Fruit fly (Drosophila melanogaster) whole organism, embryonic: ENCODE results near the gene vas.

Source experiments
- Atf3 ChIP-seq: fragments of 200-800 bp; sonication (Bioruptor generic); optimal IDR thresholded peaks from 3 replicates; lab custom pipeline; 2016; ENCODE audit warnings: missing biosample characterization, missing genetic modification characterization
- BEAF-32 ChIP-seq: fragments of 200-800 bp; sonication (Bioruptor generic); optimal IDR thresholded peaks from 3 replicates; lab custom pipeline; 2017; ENCODE audit warnings: missing biosample characterization, missing genetic modification characterization, mild to moderate bottlenecking, moderate library complexity, missing genetic modification reagents
- CG10321 ChIP-seq: fragments of 200-800 bp; sonication (Bioruptor generic); IDR thresholded peaks from 2 replicates; pipeline ENCODE4 v1.3.6; 2022; ENCODE audit warnings: missing biosample characterization, missing genetic modification characterization
- CG10366 ChIP-seq: fragments of 200-800 bp; sonication (Bioruptor generic); IDR thresholded peaks from 2 replicates; pipeline ENCODE4 v1.3.6; 2022; ENCODE audit warnings: missing biosample characterization, missing genetic modification characterization
- CG11560 ChIP-seq: fragments of 200-800 bp; sonication (Bioruptor generic); IDR thresholded peaks from 3 replicates; pipeline ENCODE4 v1.3.6; 2022; ENCODE audit warnings: missing biosample characterization, missing genetic modification characterization
- CG15269 ChIP-seq: fragments of 200-800 bp; sonication (Bioruptor generic); optimal IDR thresholded peaks from 2 replicates; lab custom pipeline; 2018; ENCODE audit warnings: missing biosample characterization, mild to moderate bottlenecking, missing genetic modification characterization, moderate library complexity
- CG1647 ChIP-seq: fragments of 200-800 bp; sonication (Bioruptor generic); optimal IDR thresholded peaks from 3 replicates; lab custom pipeline; 2016; ENCODE audit warnings: missing biosample characterization, missing genetic modification characterization
- CG17612 ChIP-seq: fragments of 200-800 bp; sonication (Bioruptor generic); IDR thresholded peaks from 2 replicates; pipeline ENCODE4 v1.3.6; 2022; ENCODE audit warnings: missing biosample characterization, missing genetic modification characterization
- CG17802 ChIP-seq: fragments of 200-800 bp; sonication (Bioruptor generic); optimal IDR thresholded peaks from 2 replicates; lab custom pipeline; 2018; ENCODE audit warnings: missing biosample characterization, mild to moderate bottlenecking, missing genetic modification characterization, moderate library complexity
- CG2129 ChIP-seq: fragments of 200-800 bp; sonication (Bioruptor generic); IDR thresholded peaks from 2 replicates; pipeline ENCODE4 v1.3.6; 2022; ENCODE audit warnings: missing biosample characterization, missing genetic modification characterization; ENCODE audit not compliant: partially characterized antibody
- CG2678 ChIP-seq: fragments of 200-800 bp; sonication (Bioruptor generic); optimal IDR thresholded peaks from 3 replicates; lab custom pipeline; 2019; ENCODE audit warnings: missing biosample characterization, mild to moderate bottlenecking, missing genetic modification characterization, moderate library complexity
- CG30403 ChIP-seq: fragments of 200-800 bp; sonication (Bioruptor generic); optimal IDR thresholded peaks from 3 replicates; lab custom pipeline; 2016; ENCODE audit warnings: missing biosample characterization, missing genetic modification characterization
- CG33557 ChIP-seq: fragments of 200-800 bp; sonication (Bioruptor generic); optimal IDR thresholded peaks from 2 replicates; lab custom pipeline; 2019; ENCODE audit warnings: missing biosample characterization, mild to moderate bottlenecking, missing genetic modification characterization, moderate library complexity
- CG4360 ChIP-seq: fragments of 200-800 bp; sonication (Bioruptor generic); IDR thresholded peaks from 2 replicates; pipeline ENCODE4 v1.3.6; 2022; ENCODE audit warnings: missing biosample characterization, missing genetic modification characterization
- CG4707 ChIP-seq: fragments of 200-800 bp; sonication (Bioruptor generic); optimal IDR thresholded peaks from 2 replicates; lab custom pipeline; 2018; ENCODE audit warnings: missing biosample characterization, mild to moderate bottlenecking, missing genetic modification characterization, moderate library complexity
- CG6654 ChIP-seq: fragments of 200-800 bp; sonication (Bioruptor generic); optimal IDR thresholded peaks from 2 replicates; lab custom pipeline; 2017; ENCODE audit warnings: missing biosample characterization, mild to moderate bottlenecking, missing genetic modification characterization
- CG6791 ChIP-seq: fragments of 200-800 bp; sonication (Bioruptor generic); IDR thresholded peaks from 3 replicates; pipeline ENCODE4 v1.3.6; 2022; ENCODE audit warnings: missing biosample characterization, missing genetic modification characterization; ENCODE audit not compliant: partially characterized antibody
- CG6854 ChIP-seq: fragments of 200-800 bp; sonication (Bioruptor generic); optimal IDR thresholded peaks from 3 replicates; lab custom pipeline; 2017; ENCODE audit warnings: missing biosample characterization, mild to moderate bottlenecking, missing genetic modification characterization
- CG7987 ChIP-seq: fragments of 200-800 bp; sonication (Bioruptor generic); optimal IDR thresholded peaks from 2 replicates; lab custom pipeline; 2018; ENCODE audit warnings: missing biosample characterization, mild to moderate bottlenecking, missing genetic modification characterization, moderate library complexity
- CrebB ChIP-seq: fragments of 200-800 bp; sonication (Bioruptor generic); optimal IDR thresholded peaks from 3 replicates; lab custom pipeline; 2018; ENCODE audit warnings: missing biosample characterization, mild to moderate bottlenecking, missing genetic modification characterization
- Dip2 ChIP-seq: fragments of 200-800 bp; sonication (Bioruptor generic); IDR thresholded peaks from 2 replicates; pipeline ENCODE4 v1.3.6; 2022; ENCODE audit warnings: missing biosample characterization, missing genetic modification characterization
- HmgZ ChIP-seq: fragments of 200-800 bp; sonication (Bioruptor generic); optimal IDR thresholded peaks from 2 replicates; lab custom pipeline; 2018; ENCODE audit warnings: missing biosample characterization, mild to moderate bottlenecking, missing genetic modification characterization
- Hr3 ChIP-seq: fragments of 200-800 bp; sonication (Bioruptor generic); optimal IDR thresholded peaks from 3 replicates; lab custom pipeline; 2016; ENCODE audit warnings: missing biosample characterization, missing genetic modification characterization
- NK7.1 ChIP-seq: fragments of 200-800 bp; sonication (Bioruptor generic); optimal IDR thresholded peaks from 3 replicates; lab custom pipeline; 2016; ENCODE audit warnings: missing biosample characterization, missing genetic modification characterization
- Nf-YC ChIP-seq: fragments of 200-800 bp; optimal IDR thresholded peaks from 3 replicates; lab custom pipeline; 2019; ENCODE audit warnings: missing biosample characterization, mild to moderate bottlenecking, missing genetic modification characterization, moderate library complexity
- NfI ChIP-seq: fragments of 200-800 bp; sonication (Bioruptor generic); optimal IDR thresholded peaks from 3 replicates; lab custom pipeline; 2018; ENCODE audit warnings: missing biosample characterization, mild to moderate bottlenecking, missing genetic modification characterization, moderate library complexity
- Scr ChIP-seq: fragments of 200-800 bp; sonication (Bioruptor generic); IDR thresholded peaks from 2 replicates; pipeline ENCODE4 v1.3.6; 2022; ENCODE audit warnings: missing biosample characterization, missing genetic modification characterization; ENCODE audit not compliant: partially characterized antibody
- Sox100B ChIP-seq: fragments of 200-800 bp; sonication (Bioruptor generic); optimal IDR thresholded peaks from 3 replicates; lab custom pipeline; 2018; ENCODE audit warnings: missing biosample characterization, mild to moderate bottlenecking, missing genetic modification characterization
- Stat92E ChIP-seq, 3 experiments: fragments of >200 bp in 2 of 3; fragments of 200-800 bp in 1 of 3; sonication (Bioruptor generic) in 1 of 3; optimal IDR thresholded peaks; 2 replicates each; lab custom pipeline; 2017 to 2019; ENCODE audit warnings: missing biosample characterization in 3 of 3, missing genetic modification characterization in 3 of 3, mild to moderate bottlenecking in 1 of 3, moderate library complexity in 1 of 3
- bowl ChIP-seq: fragments of 200-800 bp; sonication (Bioruptor generic); IDR thresholded peaks from 2 replicates; pipeline ENCODE4 v1.3.6; 2022; ENCODE audit warnings: missing biosample characterization, missing genetic modification characterization
- bsh ChIP-seq, 2 experiments: fragments of 200-800 bp; sonication (Bioruptor generic); optimal IDR thresholded peaks; 2 replicates each; lab custom pipeline; 2017 to 2018; ENCODE audit warnings: mild to moderate bottlenecking in 2 of 2, missing biosample characterization in 2 of 2, missing genetic modification characterization in 2 of 2, moderate library complexity in 1 of 2
- chif ChIP-seq, 2 experiments: fragments of 200-800 bp; sonication (Bioruptor generic); optimal IDR thresholded peaks; 3 replicates each; lab custom pipeline; 2016; ENCODE audit warnings: missing biosample characterization in 2 of 2, missing genetic modification characterization in 2 of 2
- da ChIP-seq: fragments of 200-800 bp; sonication (Bioruptor generic); optimal IDR thresholded peaks from 2 replicates; lab custom pipeline; 2016; ENCODE audit warnings: missing biosample characterization, missing genetic modification characterization
- dan ChIP-seq: fragments of 200-800 bp; sonication (Bioruptor generic); IDR thresholded peaks from 2 replicates; pipeline ENCODE4 v1.3.6; 2022; ENCODE audit warnings: missing biosample characterization, missing genetic modification characterization
- hbn ChIP-seq: fragments of 200-800 bp; sonication (Bioruptor generic); IDR thresholded peaks from 2 replicates; pipeline ENCODE4 v1.3.6; 2022; ENCODE audit warnings: missing biosample characterization, missing genetic modification characterization; ENCODE audit not compliant: partially characterized antibody
- hth ChIP-seq: fragments of >200 bp; optimal IDR thresholded peaks from 2 replicates; lab custom pipeline; 2017; ENCODE audit warnings: inconsistent platforms
- ind ChIP-seq: fragments of 200-800 bp; sonication (Bioruptor generic); optimal IDR thresholded peaks from 3 replicates; lab custom pipeline; 2016; ENCODE audit warnings: missing biosample characterization, missing genetic modification characterization
- mam ChIP-seq: fragments of 200-800 bp; sonication (Bioruptor generic); optimal IDR thresholded peaks from 3 replicates; lab custom pipeline; 2016; ENCODE audit warnings: missing biosample characterization, missing genetic modification characterization
- onecut ChIP-seq: fragments of 200-800 bp; sonication (Bioruptor generic); IDR thresholded peaks from 2 replicates; pipeline ENCODE4 v1.3.6; 2022; ENCODE audit warnings: missing biosample characterization, missing genetic modification characterization
- row ChIP-seq: fragments of 200-800 bp; sonication (Bioruptor generic); IDR thresholded peaks from 3 replicates; pipeline ENCODE4 v1.3.6; 2022; ENCODE audit warnings: missing biosample characterization, missing genetic modification characterization
- schlank ChIP-seq: fragments of 200-800 bp; sonication (Bioruptor generic); optimal IDR thresholded peaks from 2 replicates; lab custom pipeline; 2018; ENCODE audit warnings: missing biosample characterization, mild to moderate bottlenecking, missing genetic modification characterization
- sd ChIP-seq: fragments of 200-800 bp; sonication (Bioruptor generic); optimal IDR thresholded peaks from 3 replicates; lab custom pipeline; 2018; ENCODE audit warnings: missing biosample characterization, mild to moderate bottlenecking, missing genetic modification characterization, moderate library complexity
- sens-2 ChIP-seq: fragments of 200-800 bp; sonication (Bioruptor generic); IDR thresholded peaks from 2 replicates; pipeline ENCODE4 v1.3.6; 2022; ENCODE audit warnings: missing biosample characterization, missing genetic modification characterization
- sim ChIP-seq: fragments of 200-800 bp; sonication (Bioruptor generic); IDR thresholded peaks from 2 replicates; pipeline ENCODE4 v1.3.6; 2022; ENCODE audit warnings: missing biosample characterization, missing genetic modification characterization
- sna ChIP-seq: fragments of 200-800 bp; sonication (Bioruptor generic); IDR thresholded peaks from 2 replicates; pipeline ENCODE4 v1.3.6; 2022; ENCODE audit warnings: missing biosample characterization, missing genetic modification characterization; ENCODE audit not compliant: partially characterized antibody
- so ChIP-seq: fragments of 200-800 bp; sonication (Bioruptor generic); IDR thresholded peaks from 3 replicates; pipeline ENCODE4 v1.3.6; 2022; ENCODE audit warnings: missing biosample characterization, missing genetic modification characterization
- tin ChIP-seq: fragments of 200-800 bp; sonication (Bioruptor generic); optimal IDR thresholded peaks from 3 replicates; lab custom pipeline; 2016; ENCODE audit warnings: missing biosample characterization, missing genetic modification characterization
- tll ChIP-seq, 2 experiments: fragments of 200-800 bp in 1 of 2; fragments of >200 bp in 1 of 2; sonication (Bioruptor generic) in 1 of 2; optimal IDR thresholded peaks; 2 replicates each; lab custom pipeline; 2017 to 2019; ENCODE audit warnings: missing biosample characterization in 2 of 2, missing genetic modification characterization in 2 of 2, mild to moderate bottlenecking in 1 of 2, moderate library complexity in 1 of 2

The vas gene

dm6 chr2L:15056359-15057220 lies 4.9 kb upstream of the vas start (continued):
- TF ChIP-seq CG30403 (GFP tag; lab: Kevin White, UChicago) (peak; percentile 88), NfI (GFP tag; lab: Kevin White, UChicago) (peak; percentile 34), Dip2 (no peak), Sox100B (GFP tag; lab: Kevin White, UChicago) (peak; percentile 80), CG17612 (GFP tag; lab: Robert Waterston, UW) (no peak), CG6791 (GFP tag; lab: Robert Waterston, UW) (no peak), mam (peak; percentile 8), row (GFP tag; lab: Robert Waterston, UW) (peak; percentile 75), Stat92E (GFP tag; optimal IDR thresholded peaks at IDR 0.05; lab: Kevin White, UChicago) (peak in 1 of 3 experiments; percentile 49), hbn (GFP tag; lab: Robert Waterston, UW) (0 out of 2 replicates have a peak, but pooled peaks have one; percentile 21), CG6854 (GFP tag; lab: Kevin White, UChicago) (peak; percentile 65), CG4707 (peak; percentile 14), Nf-YC (tag; lab: Kevin White, UChicago) (no peak), CG4360 (GFP tag; lab: Robert Waterston, UW) (peak; percentile 80), dan (GFP tag; lab: Robert Waterston, UW) (no peak), Hr3 (GFP tag; lab: Kevin White, UChicago) (peak; percentile 76), sna (no peak), HmgZ (tag; lab: Kevin White, UChicago) (no peak), hth (lab: Kevin White, UChicago) (no peak), CG17802 (tag; lab: Kevin White, UChicago) (peak; percentile 47), CG11560 (tag; lab: Robert Waterston, UW) (no peak), CG10366 (GFP tag; lab: Robert Waterston, UW) (peak; percentile 32; the same call in 1 of the 2 replicates), BEAF-32 (GFP tag; lab: Kevin White, UChicago) (no peak), sim (GFP tag; lab: Robert Waterston, UW) (no peak; the same call in 1 of the 2 replicates), bowl (GFP tag; lab: Robert Waterston, UW) (no peak), onecut (GFP tag; lab: Robert Waterston, UW) (peak; percentile 56), CG15269 (peak; percentile 72), CrebB (peak; percentile 16), ind (GFP tag; lab: Kevin White, UChicago) (peak; percentile 72), CG33557 (GFP tag; lab: Kevin White, UChicago) (peak; percentile 64), Scr (GFP tag; lab: Robert Waterston, UW) (no peak), so (0 out of 3 replicates have a peak, but pooled peaks have one; percentile 47), tll (GFP tag; optimal IDR thresholded peaks at IDR 0.05; lab: Kevin White, UChicago) (peak in 1 of 2 experiments; percentile 18), CG10321 (GFP tag; lab: Robert Waterston, UW) (no peak), CG2129 (GFP tag; lab: Robert Waterston, UW) (no peak), CG1647 (GFP tag; lab: Kevin White, UChicago) (peak; percentile 42), sd (tag; lab: Kevin White, UChicago) (peak; percentile 27), CG2678 (tag; lab: Kevin White, UChicago) (peak; percentile 87), Atf3 (no peak), CG6654 (GFP tag; lab: Kevin White, UChicago) (peak; percentile 44), bsh (GFP tag; optimal IDR thresholded peaks at IDR 0.05; lab: Kevin White, UChicago) (peak; percentile 57 to 76), tin (GFP tag; lab: Kevin White, UChicago) (peak; percentile 64), sens-2 (no peak), chif (GFP tag; optimal IDR thresholded peaks at IDR 0.05; lab: Kevin White, UChicago) (peak in 1 of 2 experiments; percentile 8), schlank (no peak), CG7987 (GFP tag; lab: Kevin White, UChicago) (peak; percentile 54), da (GFP tag; lab: Kevin White, UChicago) (no peak), NK7.1 (GFP tag; lab: Kevin White, UChicago) (no peak)
